Fruit fly (Drosophila melanogaster) whole organism: ENCODE data around the gene CG7497.

ENCODE experiments used
- Dll ChIP-seq: fragments of >200 bp; optimal IDR thresholded peaks from 2 replicates; lab custom pipeline; 2017
- pan ChIP-seq: fragments of >200 bp; optimal IDR thresholded peaks from 2 replicates; lab custom pipeline; 2017

DNA sequence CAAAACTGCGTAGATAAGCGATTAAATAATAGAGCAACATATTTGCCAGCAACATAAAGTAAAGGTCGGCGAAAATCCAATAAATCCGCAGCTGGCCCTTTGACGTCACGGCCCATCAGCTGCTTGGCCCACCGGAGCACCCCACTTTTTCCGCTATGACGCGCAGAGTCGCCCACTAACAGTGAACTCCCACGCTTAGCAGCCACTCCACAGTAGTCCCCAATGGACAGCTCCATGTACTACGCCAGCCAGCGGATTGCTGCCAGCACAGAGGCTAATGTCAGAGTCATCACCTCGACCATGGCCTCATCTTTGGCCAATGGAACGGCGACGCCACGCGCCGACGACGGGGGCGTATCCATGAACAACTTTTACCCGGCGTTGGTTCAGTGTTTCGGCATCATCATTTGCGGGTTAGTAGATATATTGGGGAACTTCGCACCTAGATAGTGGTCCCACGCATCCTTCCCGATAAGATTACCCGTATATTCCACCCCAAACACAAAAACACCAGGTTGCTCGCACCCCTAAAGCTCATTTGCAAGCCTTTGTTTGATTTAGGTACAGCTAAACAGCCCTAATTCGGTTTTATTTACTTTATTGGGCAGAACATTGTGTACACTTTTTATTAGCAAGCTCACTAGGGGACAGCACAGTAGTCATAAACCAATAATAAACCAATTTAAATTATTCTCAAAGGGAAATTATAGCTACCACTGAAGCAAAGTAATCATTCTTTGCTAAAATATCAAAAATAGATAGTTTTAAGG is 11.0 kb upstream of the CG7497 start:
- no peak for TF ChIP-seq Dll (lab: Kevin White, UChicago)
- no peak for TF ChIP-seq pan
